Worm (Caenorhabditis elegans) whole organism, young adult: ENCODE results near the gene Y53C12A.8.
A peak's percentile ranks its signal among the peaks of the same experiment; 100 is the strongest.

Experiments used
- B0261.1 ChIP-seq: sonication (generic microtip); optimal IDR thresholded peaks from 2 replicates; lab custom pipeline; 2016; ENCODE audit warnings: mild to moderate bottlenecking, missing genetic modification characterization, moderate library complexity, missing compliant biosample characterization
- F33H1.4 ChIP-seq: fragments of 200-800 bp; sonication (Bioruptor generic); IDR thresholded peaks from 2 replicates; pipeline ENCODE4 v1.3.6; 2022; ENCODE audit warnings: missing genetic modification reagents, missing genetic modification characterization, missing compliant biosample characterization
- F49E8.2 ChIP-seq: sonication (generic microtip); optimal IDR thresholded peaks from 3 replicates; lab custom pipeline; 2017; ENCODE audit warnings: missing genetic modification characterization, mild to moderate bottlenecking, missing compliant biosample characterization, antibody characterized with exemption, moderate library complexity; ENCODE audit not compliant: insufficient read depth
- F57A8.1 ChIP-seq: fragments of 200-800 bp; sonication (Bioruptor generic); optimal IDR thresholded peaks from 2 replicates; lab custom pipeline; 2018; ENCODE audit warnings: mild to moderate bottlenecking, missing genetic modification characterization, moderate library complexity, missing compliant biosample characterization
- Y53F4B.3 ChIP-seq: fragments of 200-800 bp; sonication (Bioruptor generic); IDR thresholded peaks from 2 replicates; pipeline ENCODE4 v1.3.6; 2022; ENCODE audit warnings: missing genetic modification reagents, missing genetic modification characterization, missing compliant biosample characterization
- Y56A3A.18 ChIP-seq: fragments of 200-800 bp; sonication (Bioruptor generic); IDR thresholded peaks from 2 replicates; pipeline ENCODE4 v1.3.6; 2022; ENCODE audit warnings: missing genetic modification reagents, missing genetic modification characterization, missing compliant biosample characterization
- aptf-2 ChIP-seq: fragments of 200-800 bp; sonication (Bioruptor generic); conservative IDR thresholded peaks from 2 replicates; pipeline ENCODE4 v1.3.6; 2022; ENCODE audit warnings: missing genetic modification reagents, missing genetic modification characterization, missing compliant biosample characterization
- aptf-3 ChIP-seq: fragments of 200-800 bp; sonication (Bioruptor generic); IDR thresholded peaks from 2 replicates; pipeline ENCODE4 v1.3.6; 2022; ENCODE audit warnings: missing genetic modification characterization, missing compliant biosample characterization
- athp-1 ChIP-seq: sonication (generic microtip); optimal IDR thresholded peaks from 2 replicates; lab custom pipeline; 2017; ENCODE audit warnings: mild to moderate bottlenecking, missing genetic modification characterization, missing compliant biosample characterization
- attf-3 ChIP-seq: fragments of 200-800 bp; sonication (Bioruptor generic); conservative IDR thresholded peaks from 2 replicates; pipeline ENCODE4 v1.3.6; 2022; ENCODE audit warnings: missing genetic modification reagents, missing genetic modification characterization, missing compliant biosample characterization
- bed-2 ChIP-seq: fragments of 200-800 bp; sonication (Bioruptor generic); IDR thresholded peaks from 2 replicates; pipeline ENCODE4 v1.3.6; 2022; ENCODE audit warnings: missing genetic modification reagents, missing genetic modification characterization, missing compliant biosample characterization
- cebp-1 ChIP-seq, 2 experiments: fragments of 200-800 bp in 1 of 2; sonication (Bioruptor generic) in 1 of 2; sonication (generic microtip) in 1 of 2; IDR thresholded peaks in 1 of 2; optimal IDR thresholded peaks in 1 of 2; 2 replicates each; pipeline versions ENCODE4 v1.3.6 to Lab custom; 2017 to 2022; ENCODE audit warnings: missing compliant biosample characterization in 2 of 2, missing genetic modification characterization in 2 of 2, mild to moderate bottlenecking in 1 of 2, missing genetic modification reagents in 1 of 2, moderate library complexity in 1 of 2
- ceh-40 ChIP-seq: fragments of 200-800 bp; sonication (Bioruptor generic); IDR thresholded peaks from 2 replicates; pipeline ENCODE4 v1.3.6; 2022; ENCODE audit warnings: missing genetic modification characterization, missing compliant biosample characterization
- ceh-79 ChIP-seq: sonication (generic microtip); optimal IDR thresholded peaks from 2 replicates; lab custom pipeline; 2017; ENCODE audit warnings: mild to moderate bottlenecking, missing genetic modification characterization, missing compliant biosample characterization
- die-1 ChIP-seq: sonication (generic microtip); optimal IDR thresholded peaks from 2 replicates; lab custom pipeline; 2016; ENCODE audit warnings: missing genotype, mild to moderate bottlenecking, missing genetic modification characterization, missing compliant biosample characterization
- dpl-1 ChIP-seq: fragments of 150-350 bp; optimal IDR thresholded peaks from 2 replicates; lab custom pipeline; 2014; ENCODE audit warnings: missing biosample characterization, missing genetic modification reagents, missing genetic modification characterization
- hlh-12 ChIP-seq: sonication (generic microtip); optimal IDR thresholded peaks from 2 replicates; lab custom pipeline; 2016; ENCODE audit warnings: missing genetic modification characterization, missing compliant biosample characterization
- hlh-26 ChIP-seq: fragments of 200-800 bp; sonication (Bioruptor generic); conservative IDR thresholded peaks from 2 replicates; pipeline ENCODE4 v1.3.6; 2022; ENCODE audit warnings: missing genetic modification reagents, missing genetic modification characterization, missing compliant biosample characterization
- hmg-1.2 ChIP-seq: fragments of 200-800 bp; sonication (Bioruptor generic); IDR thresholded peaks from 2 replicates; pipeline ENCODE4 v1.3.6; 2022; ENCODE audit warnings: missing genetic modification reagents, missing genetic modification characterization, missing compliant biosample characterization
- lag-1 ChIP-seq: fragments of 200-800 bp; sonication (Bioruptor generic); IDR thresholded peaks from 2 replicates; pipeline ENCODE4 v1.3.6; 2022; ENCODE audit warnings: missing genetic modification reagents, missing genetic modification characterization, missing compliant biosample characterization
- let-607 ChIP-seq, 2 experiments: fragments of 200-800 bp in 1 of 2; sonication (Bioruptor generic) in 1 of 2; sonication (generic microtip) in 1 of 2; optimal IDR thresholded peaks; 2 replicates each; lab custom pipeline; 2016 to 2018; ENCODE audit warnings: mild to moderate bottlenecking in 2 of 2, missing compliant biosample characterization in 2 of 2, missing genetic modification characterization in 2 of 2, moderate library complexity in 2 of 2, missing genotype in 1 of 2
- lin-40 ChIP-seq: sonication (generic microtip); optimal IDR thresholded peaks from 2 replicates; lab custom pipeline; 2016; ENCODE audit warnings: missing genetic modification characterization, mild to moderate bottlenecking, missing compliant biosample characterization, missing genotype, missing genetic modification reagents
- nfya-1 ChIP-seq: sonication (generic microtip); optimal IDR thresholded peaks from 2 replicates; lab custom pipeline; 2017; ENCODE audit warnings: antibody characterized with exemption, missing compliant biosample characterization, missing genetic modification characterization, borderline replicate concordance; ENCODE audit not compliant: insufficient read depth
- nhr-120 ChIP-seq: fragments of 200-800 bp; sonication (Bioruptor generic); IDR thresholded peaks from 2 replicates; pipeline ENCODE4 v1.3.6; 2022; ENCODE audit warnings: missing genetic modification characterization, missing compliant biosample characterization
- nhr-179 ChIP-seq: sonication (generic microtip); optimal IDR thresholded peaks from 2 replicates; lab custom pipeline; 2016; ENCODE audit warnings: mild to moderate bottlenecking, missing genetic modification characterization, missing compliant biosample characterization
- nhr-27 ChIP-seq: fragments of 200-800 bp; sonication (Bioruptor generic); optimal IDR thresholded peaks from 2 replicates; lab custom pipeline; 2018; ENCODE audit warnings: mild to moderate bottlenecking, missing genetic modification characterization, moderate library complexity, missing compliant biosample characterization
- nhr-80 ChIP-seq: sonication (generic microtip); optimal IDR thresholded peaks from 2 replicates; lab custom pipeline; 2016; ENCODE audit warnings: missing genetic modification characterization, missing compliant biosample characterization
- pbrm-1 ChIP-seq: fragments of 200-800 bp; sonication (Bioruptor generic); IDR thresholded peaks from 2 replicates; pipeline ENCODE4 v1.3.6; 2022; ENCODE audit warnings: missing genetic modification reagents, missing genetic modification characterization, missing compliant biosample characterization
- rcor-1 ChIP-seq: fragments of 200-800 bp; sonication (Bioruptor generic); IDR thresholded peaks from 2 replicates; pipeline ENCODE4 v1.3.6; 2022; ENCODE audit warnings: missing genetic modification reagents, missing genetic modification characterization, missing compliant biosample characterization
- rec-8 ChIP-seq, 2 experiments: sonication (generic microtip); optimal IDR thresholded peaks; 2 replicates each; lab custom pipeline; 2016; ENCODE audit warnings: mild to moderate bottlenecking in 2 of 2, missing genetic modification characterization in 2 of 2, missing genetic modification reagents in 2 of 2, missing genotype in 2 of 2, missing biosample characterization in 1 of 2, missing compliant biosample characterization in 1 of 2, moderate library complexity in 1 of 2
- repo-1 ChIP-seq: sonication (generic microtip); optimal IDR thresholded peaks from 2 replicates; lab custom pipeline; 2017; ENCODE audit warnings: mild to moderate bottlenecking, missing genetic modification characterization, missing compliant biosample characterization
- snpc-1.3 ChIP-seq: sonication (generic microtip); optimal IDR thresholded peaks from 2 replicates; lab custom pipeline; 2017; ENCODE audit warnings: missing genetic modification characterization, mild to moderate bottlenecking, missing compliant biosample characterization, antibody characterized with exemption, moderate library complexity, missing genotype, missing genetic modification reagents; ENCODE audit not compliant: insufficient read depth
- sptf-2 ChIP-seq: fragments of 200-800 bp; sonication (Bioruptor generic); optimal IDR thresholded peaks from 2 replicates; lab custom pipeline; 2018; ENCODE audit warnings: mild to moderate bottlenecking, missing genetic modification characterization, missing compliant biosample characterization
- tbx-9 ChIP-seq: sonication (generic microtip); optimal IDR thresholded peaks from 2 replicates; lab custom pipeline; 2016; ENCODE audit warnings: borderline replicate concordance, missing genetic modification characterization, inconsistent platforms, missing compliant biosample characterization
- xnd-1 ChIP-seq: sonication (generic microtip); optimal IDR thresholded peaks from 2 replicates; lab custom pipeline; 2016; ENCODE audit warnings: missing genotype, missing genetic modification reagents, missing genetic modification characterization, missing compliant biosample characterization
- zfh-2 ChIP-seq: fragments of 200-800 bp; sonication (Bioruptor generic); conservative IDR thresholded peaks from 2 replicates; pipeline ENCODE4 v1.3.6; 2022; ENCODE audit warnings: missing genetic modification reagents, missing genetic modification characterization, missing compliant biosample characterization
- ztf-18 ChIP-seq: sonication (generic microtip); optimal IDR thresholded peaks from 2 replicates; lab custom pipeline; 2016; ENCODE audit warnings: missing genotype, mild to moderate bottlenecking, missing genetic modification characterization, missing compliant biosample characterization
- ztf-22 ChIP-seq: fragments of 200-800 bp; sonication (Bioruptor generic); optimal IDR thresholded peaks from 2 replicates; lab custom pipeline; 2018; ENCODE audit warnings: mild to moderate bottlenecking, missing genetic modification characterization, moderate library complexity, missing compliant biosample characterization
- ztf-25 ChIP-seq: fragments of 200-800 bp; sonication (Bioruptor generic); IDR thresholded peaks from 2 replicates; pipeline ENCODE4 v1.3.6; 2022; ENCODE audit warnings: missing genetic modification reagents, missing genetic modification characterization, missing compliant biosample characterization

Gene Y53C12A.8

DNA sequence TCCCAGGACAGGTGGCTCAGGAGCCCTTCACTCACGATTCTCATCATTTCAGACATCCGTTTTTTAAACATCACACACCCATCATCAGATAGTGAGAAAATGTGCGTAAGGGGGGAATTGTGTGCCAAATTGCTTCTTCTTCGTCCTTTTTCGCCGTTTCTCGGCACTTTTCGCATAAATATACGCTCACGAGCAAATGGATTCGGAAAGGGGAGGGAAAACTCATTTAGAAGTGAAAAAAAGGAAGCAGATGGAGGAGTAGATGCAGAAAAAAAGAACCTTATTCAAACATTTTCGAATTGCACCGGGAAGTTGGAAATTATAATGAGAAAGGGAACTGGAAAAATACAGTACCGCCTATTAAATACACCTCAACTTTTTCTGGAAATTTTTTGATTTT is 18.2 kb downstream of the Y53C12A.8 start:
- TF ChIP-seq xnd-1: no peak
- no peak for TF ChIP-seq aptf-3
- TF ChIP-seq ceh-40 (GFP tag; lab: Robert Waterston, UW): no peak
- TF ChIP-seq F57A8.1 (GFP tag; lab: Kevin White, UChicago): no peak
- no peak for TF ChIP-seq nfya-1 (tag; lab: Kevin White, UChicago)
- TF ChIP-seq, all 124 proteins: peak for 0

DNA sequence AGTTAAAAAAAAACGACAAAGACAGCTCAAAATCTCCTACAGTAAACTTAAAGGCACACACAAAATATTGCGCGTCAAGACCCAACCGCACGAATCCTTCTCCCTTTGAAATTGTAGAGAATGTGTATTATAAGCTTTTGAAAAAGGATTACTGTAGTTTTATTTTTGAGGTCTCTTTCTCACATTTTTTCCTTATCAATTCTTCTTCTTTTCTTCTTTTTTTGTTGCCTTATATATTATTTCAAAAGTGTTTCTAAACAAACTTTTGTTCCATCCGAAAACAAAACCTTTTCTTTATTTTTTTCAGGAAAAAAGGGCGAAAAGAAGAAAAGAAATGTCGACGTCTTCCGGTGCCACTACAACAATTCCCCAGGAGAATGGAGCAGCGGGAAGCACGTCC is 19.8 kb downstream of the Y53C12A.8 start, which contains the start of gene ZK1320.13:
Gene ZK1320.13 (plus strand): TSS at position 301 of the 400 bp plus-strand sequence.
- no peak for TF ChIP-seq rcor-1
- TF ChIP-seq rec-8 (tag; optimal IDR thresholded peaks at IDR 0.05; lab: Kevin White, UChicago): no peak
- no peak for TF ChIP-seq nhr-27 (tag; lab: Kevin White, UChicago)
- no peak for TF ChIP-seq die-1 (tag; lab: Kevin White, UChicago)
- no peak for TF ChIP-seq tbx-9
- TF ChIP-seq, all 124 proteins: peak for 0

DNA sequence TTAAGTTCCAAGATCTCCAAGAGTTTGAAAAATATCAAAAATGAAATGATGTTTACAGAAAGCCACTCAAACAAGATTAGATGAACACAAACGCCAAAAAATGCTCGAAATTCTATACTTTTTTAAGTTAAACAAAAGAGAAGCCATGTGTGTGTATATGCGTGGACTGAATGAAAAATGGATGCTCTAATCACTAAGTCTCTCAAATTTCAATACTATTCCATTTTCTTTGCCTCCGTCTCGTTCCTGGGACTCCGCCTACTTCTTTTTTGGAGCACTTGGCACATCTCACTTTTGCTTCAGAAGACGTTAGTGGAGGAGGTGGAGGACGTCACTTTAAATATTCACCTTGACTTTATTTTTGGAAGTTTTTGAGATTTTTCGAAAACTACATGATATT is 20.4 kb downstream of the Y53C12A.8 start:
- TF ChIP-seq cebp-1 (GFP tag; IDR thresholded peaks at IDR 0.05; lab: Robert Waterston, UW) (no peak), cebp-1 (tag; optimal IDR thresholded peaks at IDR 0.05; lab: Kevin White, UChicago) (no peak), Y53F4B.3 (no peak), ceh-79 (no peak), B0261.1 (no peak), hmg-1.2 (peak; percentile 61), hlh-12 (tag; lab: Kevin White, UChicago) (no peak), nfya-1 (tag; lab: Kevin White, UChicago) (no peak), ztf-18 (tag; lab: Kevin White, UChicago) (no peak), F49E8.2 (no peak)

DNA sequence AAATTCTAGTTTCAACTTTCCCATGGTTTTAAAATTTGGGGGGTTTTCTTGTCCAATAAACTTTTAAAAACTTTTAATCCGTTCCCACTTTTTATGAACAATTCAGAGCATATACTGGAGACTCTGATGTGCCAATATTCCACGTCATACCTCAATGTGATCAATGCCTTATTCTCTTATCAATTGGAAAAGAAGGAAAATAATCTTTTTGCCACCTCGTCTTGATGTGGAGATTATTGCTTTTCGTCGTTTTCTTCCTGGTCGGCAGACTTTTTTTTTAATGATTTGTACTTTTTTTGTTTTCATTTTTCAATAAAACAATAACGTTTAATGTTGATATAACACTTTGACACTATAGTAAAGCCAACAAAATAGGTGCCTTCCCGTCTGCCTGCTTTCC is 22.8 kb downstream of the Y53C12A.8 start:
- TF ChIP-seq snpc-1.3 (tag; lab: Kevin White, UChicago) (no peak), nhr-80 (tag; lab: Kevin White, UChicago) (peak; percentile 66), let-607 (tag; optimal IDR thresholded peaks at IDR 0.05; lab: Kevin White, UChicago) (peak in 1 of 2 experiments; percentile 22)

DNA sequence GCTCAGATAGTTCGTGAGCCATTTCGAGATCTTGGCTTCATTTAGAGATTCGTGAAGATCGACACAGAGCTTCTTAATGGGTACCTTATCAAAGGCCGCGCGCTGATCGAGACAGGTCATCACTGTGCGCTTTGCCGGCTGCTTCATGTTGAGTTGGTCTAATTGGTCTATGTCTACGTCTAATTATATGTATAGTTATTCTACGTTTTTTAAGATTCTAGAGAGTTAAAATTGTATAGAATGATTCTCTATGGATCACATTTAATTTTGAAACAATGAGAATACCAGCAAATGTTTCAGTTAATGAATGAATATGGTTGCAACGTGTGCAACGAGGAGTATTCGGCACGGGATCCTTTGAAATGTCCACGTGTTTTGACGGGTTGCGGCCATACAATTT is 25.6 kb downstream of the Y53C12A.8 start, which contains the start of gene arc-1:
Gene arc-1 (plus strand): TSS at position 301 of the 400 bp plus-strand sequence.
- TF ChIP-seq pbrm-1 (GFP tag; lab: Robert Waterston, UW): no peak
- no peak for TF ChIP-seq nhr-179 (tag; lab: Kevin White, UChicago)
- TF ChIP-seq lin-40 (tag; lab: Kevin White, UChicago): no peak
- no peak for TF ChIP-seq athp-1 (tag; lab: Kevin White, UChicago)
- TF ChIP-seq lag-1 (GFP tag; lab: Robert Waterston, UW): no peak
- TF ChIP-seq aptf-2 (GFP tag; lab: Robert Waterston, UW): no peak
- TF ChIP-seq aptf-3: no peak
- TF ChIP-seq rec-8 (tag; optimal IDR thresholded peaks at IDR 0.05; lab: Kevin White, UChicago): no peak
- TF ChIP-seq Y56A3A.18: no peak
- no peak for TF ChIP-seq attf-3 (GFP tag; lab: Robert Waterston, UW)
- TF ChIP-seq bed-2: no peak
- TF ChIP-seq ztf-25 (GFP tag; lab: Robert Waterston, UW): no peak
- TF ChIP-seq repo-1 (tag; lab: Kevin White, UChicago): no peak
- no peak for TF ChIP-seq ztf-22 (GFP tag; lab: Kevin White, UChicago)
- no peak for TF ChIP-seq dpl-1 (GFP tag; lab: Kevin White, UChicago)
- TF ChIP-seq F33H1.4 (GFP tag; lab: Robert Waterston, UW): no peak
- TF ChIP-seq nhr-120: no peak
- TF ChIP-seq zfh-2 (GFP tag; lab: Robert Waterston, UW): no peak
- TF ChIP-seq sptf-2: no peak
- TF ChIP-seq hlh-26 (GFP tag; lab: Robert Waterston, UW): no peak
